Worm (Caenorhabditis elegans) whole organism, L3 larva: ENCODE data around the gene frpr-2.

Experiments
- R02D3.7 ChIP-seq: fragments of 150-350 bp; optimal IDR thresholded peaks from 2 replicates; lab custom pipeline; 2014; ENCODE audit warnings: missing biosample characterization, missing genetic modification characterization
- ZK546.5 ChIP-seq: sonication (generic microtip); optimal IDR thresholded peaks from 2 replicates; lab custom pipeline; 2017; ENCODE audit warnings: missing biosample characterization, missing genetic modification characterization
- aly-2 ChIP-seq: fragments of 150-350 bp; optimal IDR thresholded peaks from 2 replicates; lab custom pipeline; 2014; ENCODE audit warnings: missing biosample characterization, missing genetic modification characterization
- ama-1 ChIP-seq: fragments of 150-350 bp; optimal IDR thresholded peaks from 2 replicates; lab custom pipeline; 2018
- ceh-16 ChIP-seq: sonication (generic microtip); optimal IDR thresholded peaks from 2 replicates; lab custom pipeline; 2017; ENCODE audit warnings: missing biosample characterization, missing genetic modification characterization
- ceh-28 ChIP-seq: fragments of 150-350 bp; optimal IDR thresholded peaks from 2 replicates; lab custom pipeline; 2014; ENCODE audit warnings: missing biosample characterization, missing genetic modification reagents, missing genetic modification characterization
- ceh-82 ChIP-seq: fragments of 150-350 bp; optimal IDR thresholded peaks from 2 replicates; lab custom pipeline; 2014; ENCODE audit warnings: missing biosample characterization, missing genetic modification characterization
- ceh-9 ChIP-seq: sonication (generic microtip); optimal IDR thresholded peaks from 2 replicates; lab custom pipeline; 2018; ENCODE audit warnings: missing biosample characterization, missing genetic modification characterization
- daf-12 ChIP-seq: fragments of 150-350 bp; optimal IDR thresholded peaks from 2 replicates; lab custom pipeline; 2014; ENCODE audit warnings: missing biosample characterization, missing genetic modification reagents, missing genetic modification characterization
- egl-27 ChIP-seq: sonication (generic microtip); optimal IDR thresholded peaks from 4 replicates; lab custom pipeline; 2017; ENCODE audit warnings: missing biosample characterization, missing genetic modification reagents, missing genetic modification characterization
- egl-5 ChIP-seq: fragments of 150-350 bp; optimal IDR thresholded peaks from 2 replicates; lab custom pipeline; 2017; ENCODE audit warnings: missing biosample characterization, missing genetic modification reagents, missing genetic modification characterization, inconsistent platforms
- elt-1 ChIP-seq: fragments of 150-350 bp; optimal IDR thresholded peaks from 2 replicates; lab custom pipeline; 2014; ENCODE audit warnings: missing biosample characterization, missing genetic modification characterization
- elt-2 ChIP-seq: sonication (generic microtip); optimal IDR thresholded peaks from 2 replicates; lab custom pipeline; 2016; ENCODE audit warnings: missing genetic modification reagents, mild to moderate bottlenecking, missing genetic modification characterization, missing compliant biosample characterization
- elt-3 ChIP-seq, 3 experiments: fragments of 150-350 bp in 1 of 3; sonication (generic microtip) in 2 of 3; optimal IDR thresholded peaks; 2 replicates in 2 of 3; 4 replicates in 1 of 3; lab custom pipeline; 2014 to 2017; ENCODE audit warnings: missing biosample characterization in 3 of 3, missing genetic modification characterization in 3 of 3
- eor-1 ChIP-seq, 2 experiments: fragments of 150-350 bp; optimal IDR thresholded peaks; 2 replicates each; lab custom pipeline; 2014 to 2018; ENCODE audit warnings: missing biosample characterization in 2 of 2, missing genetic modification characterization in 2 of 2
- fkh-10 ChIP-seq: sonication (generic microtip); optimal IDR thresholded peaks from 2 replicates; lab custom pipeline; 2017; ENCODE audit warnings: missing biosample characterization, missing genetic modification reagents, missing genetic modification characterization
- fkh-2 ChIP-seq: fragments of 150-350 bp; optimal IDR thresholded peaks from 2 replicates; lab custom pipeline; 2014; ENCODE audit warnings: missing biosample characterization, missing genetic modification reagents, missing genetic modification characterization
- fos-1 ChIP-seq: fragments of 150-350 bp; optimal IDR thresholded peaks from 2 replicates; lab custom pipeline; 2014; ENCODE audit warnings: missing biosample characterization, missing genetic modification characterization
- hmg-11 ChIP-seq: sonication (generic microtip); optimal IDR thresholded peaks from 2 replicates; lab custom pipeline; 2016; ENCODE audit warnings: missing genetic modification characterization, missing compliant biosample characterization
- jun-1 ChIP-seq: fragments of 150-350 bp; optimal IDR thresholded peaks from 2 replicates; lab custom pipeline; 2014; ENCODE audit warnings: missing biosample characterization, missing genetic modification reagents, missing genetic modification characterization
- lin-15B ChIP-seq: fragments of 150-350 bp; optimal IDR thresholded peaks from 2 replicates; lab custom pipeline; 2014; ENCODE audit warnings: missing biosample characterization, missing genetic modification characterization
- lin-39 ChIP-seq: fragments of 150-350 bp; optimal IDR thresholded peaks from 2 replicates; lab custom pipeline; 2018; ENCODE audit warnings: missing biosample characterization, missing genetic modification reagents, missing genetic modification characterization
- lsy-12 ChIP-seq: sonication (generic microtip); optimal IDR thresholded peaks from 2 replicates; lab custom pipeline; 2016; ENCODE audit warnings: mild to moderate bottlenecking, missing genetic modification characterization, missing compliant biosample characterization
- mdl-1 ChIP-seq: fragments of 150-350 bp; optimal IDR thresholded peaks from 2 replicates; lab custom pipeline; 2014; ENCODE audit warnings: missing biosample characterization, missing genetic modification characterization
- mml-1 ChIP-seq: fragments of 150-350 bp; sonication (generic microtip); optimal IDR thresholded peaks from 3 replicates; lab custom pipeline; 2014; ENCODE audit warnings: missing biosample characterization, missing genetic modification characterization
- nfya-1 ChIP-seq: sonication (generic microtip); optimal IDR thresholded peaks from 2 replicates; lab custom pipeline; 2017; ENCODE audit warnings: missing genetic modification characterization, mild to moderate bottlenecking, missing compliant biosample characterization, antibody characterized with exemption, moderate library complexity; ENCODE audit not compliant: insufficient read depth
- nhr-11 ChIP-seq: fragments of 150-350 bp; optimal IDR thresholded peaks from 2 replicates; lab custom pipeline; 2014; ENCODE audit warnings: missing biosample characterization, missing genetic modification characterization
- nhr-12 ChIP-seq: fragments of 150-350 bp; optimal IDR thresholded peaks from 2 replicates; lab custom pipeline; 2014; ENCODE audit warnings: missing biosample characterization, missing genetic modification characterization
- nhr-23 ChIP-seq: fragments of 150-350 bp; optimal IDR thresholded peaks from 2 replicates; lab custom pipeline; 2014; ENCODE audit warnings: missing biosample characterization, missing genetic modification reagents, missing genetic modification characterization
- nhr-237 ChIP-seq: fragments of 150-350 bp; optimal IDR thresholded peaks from 2 replicates; lab custom pipeline; 2014; ENCODE audit warnings: missing biosample characterization, missing genetic modification characterization
- nhr-25 ChIP-seq: sonication (generic microtip); optimal IDR thresholded peaks from 2 replicates; lab custom pipeline; 2017; ENCODE audit warnings: missing biosample characterization, missing genetic modification characterization
- nhr-28 ChIP-seq: fragments of 150-350 bp; optimal IDR thresholded peaks from 2 replicates; lab custom pipeline; 2014; ENCODE audit warnings: missing biosample characterization, missing genetic modification characterization
- nhr-43 ChIP-seq: sonication (generic microtip); optimal IDR thresholded peaks from 2 replicates; lab custom pipeline; 2016; ENCODE audit warnings: mild to moderate bottlenecking, missing genetic modification characterization, missing compliant biosample characterization; ENCODE audit not compliant: poor library complexity, severe bottlenecking
- nhr-67 ChIP-seq: fragments of 150-350 bp; optimal IDR thresholded peaks from 2 replicates; lab custom pipeline; 2014; ENCODE audit warnings: missing biosample characterization, missing genetic modification characterization
- nhr-76 ChIP-seq: fragments of 150-350 bp; sonication (generic microtip); optimal IDR thresholded peaks from 5 replicates; lab custom pipeline; 2014; ENCODE audit warnings: missing biosample characterization, missing genetic modification characterization
- nhr-77 ChIP-seq: fragments of 150-350 bp; optimal IDR thresholded peaks from 2 replicates; lab custom pipeline; 2014; ENCODE audit warnings: missing biosample characterization, missing genetic modification characterization
- pha-4 ChIP-seq: fragments of 150-350 bp; optimal IDR thresholded peaks from 2 replicates; lab custom pipeline; 2014; ENCODE audit warnings: missing biosample characterization, missing genetic modification reagents, missing genetic modification characterization
- pqm-1 ChIP-seq: fragments of 150-350 bp; optimal IDR thresholded peaks from 2 replicates; lab custom pipeline; 2017; ENCODE audit warnings: missing biosample characterization, missing genetic modification characterization, inconsistent platforms
- sea-2 ChIP-seq: fragments of 150-350 bp; sonication (generic microtip); optimal IDR thresholded peaks from 4 replicates; lab custom pipeline; 2014; ENCODE audit warnings: missing biosample characterization, missing genetic modification reagents, missing genetic modification characterization
- skn-1 ChIP-seq: fragments of 150-350 bp; optimal IDR thresholded peaks from 2 replicates; lab custom pipeline; 2014; ENCODE audit warnings: missing biosample characterization, missing genetic modification characterization
- snpc-4 ChIP-seq: fragments of 150-350 bp; optimal IDR thresholded peaks from 2 replicates; lab custom pipeline; 2014; ENCODE audit warnings: missing biosample characterization, missing genetic modification characterization
- tbx-2 ChIP-seq: sonication (generic microtip); optimal IDR thresholded peaks from 2 replicates; lab custom pipeline; 2016; ENCODE audit warnings: mild to moderate bottlenecking, missing genetic modification characterization, missing compliant biosample characterization
- unc-39 ChIP-seq: sonication (generic microtip); optimal IDR thresholded peaks from 4 replicates; lab custom pipeline; 2017; ENCODE audit warnings: missing biosample characterization, missing genetic modification characterization
- unc-62 ChIP-seq: fragments of 150-350 bp; sonication (generic microtip); optimal IDR thresholded peaks from 4 replicates; lab custom pipeline; 2014; ENCODE audit warnings: missing biosample characterization, missing genetic modification reagents, missing genetic modification characterization
- zag-1 ChIP-seq: fragments of 150-350 bp; optimal IDR thresholded peaks from 2 replicates; lab custom pipeline; 2014; ENCODE audit warnings: missing biosample characterization, missing genetic modification characterization
- ztf-11 ChIP-seq: fragments of 150-350 bp; optimal IDR thresholded peaks from 2 replicates; lab custom pipeline; 2014; ENCODE audit warnings: missing biosample characterization, missing genetic modification characterization
- ztf-4 ChIP-seq: fragments of 150-350 bp; optimal IDR thresholded peaks from 2 replicates; lab custom pipeline; 2014; ENCODE audit warnings: missing biosample characterization, missing genetic modification characterization

Gene frpr-2

DNA sequence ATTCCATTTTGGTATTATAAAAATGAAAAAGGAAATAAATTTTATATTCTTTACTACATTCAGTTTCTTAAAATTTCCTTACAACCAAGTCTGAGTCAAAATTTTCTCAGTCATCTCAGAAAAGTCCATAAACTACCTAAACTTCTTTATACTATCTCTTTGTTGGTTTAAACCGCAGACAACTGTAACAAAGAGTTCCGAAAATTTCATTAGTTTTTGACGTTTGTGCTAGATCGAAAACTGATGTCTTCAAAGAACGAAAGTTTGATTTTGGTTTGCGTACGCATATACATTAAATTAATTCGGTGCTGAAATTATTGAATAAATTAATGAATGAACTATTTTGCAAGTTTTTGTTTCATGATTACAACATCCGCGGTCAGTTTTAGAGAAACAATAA lies 6.4 kb upstream of the frpr-2 start:
- TF ChIP-seq fkh-2 (tag; lab: Kevin White, UChicago): no peak
- no peak for TF ChIP-seq ztf-11 (tag; lab: Kevin White, UChicago)
- TF ChIP-seq fkh-10: peak; percentile 76

DNA sequence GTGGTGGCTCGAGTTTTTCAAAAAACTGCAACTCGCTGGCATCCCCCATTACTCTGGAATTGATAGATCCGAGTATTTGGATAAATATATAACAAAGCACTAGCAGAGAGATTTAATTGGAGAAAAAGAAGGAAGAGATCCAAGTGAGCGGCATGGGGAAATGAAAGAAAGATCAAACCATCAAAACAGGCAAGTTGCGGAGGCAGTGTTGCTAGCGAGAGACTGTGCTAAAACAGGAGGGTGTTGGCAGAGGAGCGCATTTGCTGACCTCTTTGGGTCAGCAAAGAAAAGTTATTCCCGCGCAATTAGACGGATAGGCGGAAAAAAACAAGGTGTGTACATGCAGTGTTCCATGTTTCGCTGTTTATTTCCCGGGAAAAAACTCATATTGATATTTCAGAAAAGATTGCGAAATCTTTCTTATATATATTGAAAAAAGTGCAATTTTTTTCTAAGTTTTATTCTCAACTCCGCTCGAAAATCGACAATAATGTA lies 10.4 kb downstream of the frpr-2 start, which contains the start of gene ppk-3:
Gene ppk-3 (minus strand): TSS at position 51 of the 495 bp plus-strand sequence.
- peak; percentile 40 for TF ChIP-seq pqm-1 (tag; lab: Kevin White, UChicago)
- no peak for TF ChIP-seq ztf-11 (tag; lab: Kevin White, UChicago)
- TF ChIP-seq mml-1: no peak
- TF ChIP-seq daf-12 (tag; lab: Kevin White, UChicago): no peak
- no peak for TF ChIP-seq ceh-16 (tag; lab: Kevin White, UChicago)
- TF ChIP-seq nhr-77: no peak
- peak; percentile 61 for TF ChIP-seq elt-1 (tag; lab: Kevin White, UChicago)
- peak in 1 of 3 experiments; percentile 24 for TF ChIP-seq elt-3 (tag; optimal IDR thresholded peaks at IDR 0.05; lab: Kevin White, UChicago)
- no peak for TF ChIP-seq aly-2 (tag; lab: Kevin White, UChicago)
- TF ChIP-seq eor-1 (tag; optimal IDR thresholded peaks at IDR 0.05; lab: Kevin White, UChicago): no peak
- peak; percentile 61 for TF ChIP-seq jun-1
- no peak for TF ChIP-seq mdl-1 (tag; lab: Kevin White, UChicago)
- peak; percentile 68 for TF ChIP-seq lin-39 (tag; lab: Kevin White, UChicago)
- TF ChIP-seq nhr-76 (tag; lab: Kevin White, UChicago): no peak
- no peak for TF ChIP-seq unc-62 (GFP tag; lab: Kevin White, UChicago)
- no peak for TF ChIP-seq nhr-67 (tag; lab: Kevin White, UChicago)
- TF ChIP-seq skn-1 (tag; lab: Kevin White, UChicago): no peak
- peak; percentile 4 for TF ChIP-seq ceh-82 (tag; lab: Kevin White, UChicago)
- peak; percentile 35 for TF ChIP-seq tbx-2 (tag; lab: Kevin White, UChicago)
- no peak for TF ChIP-seq zag-1 (tag; lab: Kevin White, UChicago)
- TF ChIP-seq lin-15B (tag; lab: Kevin White, UChicago): peak; percentile 81
- peak; percentile 96 for TF ChIP-seq nhr-23 (tag; lab: Kevin White, UChicago)
- TF ChIP-seq nfya-1: no peak
- no peak for TF ChIP-seq fkh-2 (tag; lab: Kevin White, UChicago)
- peak; percentile 70 for TF ChIP-seq hmg-11 (tag; lab: Kevin White, UChicago)
- TF ChIP-seq nhr-11 (tag; lab: Kevin White, UChicago): no peak
- no peak for TF ChIP-seq ZK546.5
- no peak for TF ChIP-seq fos-1 (tag; lab: Kevin White, UChicago)
- TF ChIP-seq ztf-4 (tag; lab: Kevin White, UChicago): no peak
- no peak for TF ChIP-seq nhr-28 (tag; lab: Kevin White, UChicago)
- TF ChIP-seq egl-27: no peak
- peak; percentile 6 for TF ChIP-seq lsy-12 (tag; lab: Kevin White, UChicago)
- no peak for TF ChIP-seq snpc-4
- TF ChIP-seq unc-39 (tag; lab: Kevin White, UChicago): no peak
- no peak for TF ChIP-seq nhr-12
- peak; percentile 87 for TF ChIP-seq pha-4 (tag; lab: Kevin White, UChicago)
- TF ChIP-seq ceh-9 (tag; lab: Kevin White, UChicago): no peak
- TF ChIP-seq ceh-28: peak; percentile 55
- TF ChIP-seq elt-2 (tag; lab: Kevin White, UChicago): peak; percentile 20
- TF ChIP-seq nhr-43 (tag; lab: Kevin White, UChicago): peak; percentile 86
- TF ChIP-seq ama-1: no peak
- TF ChIP-seq sea-2 (GFP tag; lab: Kevin White, UChicago): no peak
- no peak for TF ChIP-seq fkh-10
- TF ChIP-seq nhr-237 (tag; lab: Kevin White, UChicago): no peak
- peak; percentile 52 for TF ChIP-seq R02D3.7 (tag; lab: Kevin White, UChicago)
- peak; percentile 94 for TF ChIP-seq nhr-25
- no peak for TF ChIP-seq egl-5 (tag; lab: Kevin White, UChicago)
